Worm (Caenorhabditis elegans) whole organism, midembryonic: ENCODE data around the gene C50F4.4.

Source experiments
- T22C8.4 ChIP-seq: fragments of 200-800 bp; sonication (Bioruptor generic); IDR thresholded peaks from 2 replicates; pipeline ENCODE4 v1.3.6; 2022; ENCODE audit warnings: missing genetic modification characterization, missing compliant biosample characterization
- cog-1 ChIP-seq: sonication (generic microtip); optimal IDR thresholded peaks from 2 replicates; lab custom pipeline; 2016; ENCODE audit warnings: missing genetic modification characterization, missing compliant biosample characterization
- flt-1 ChIP-seq: fragments of 200-800 bp; sonication (Bioruptor generic); IDR thresholded peaks from 2 replicates; pipeline ENCODE4 v1.3.6; 2022; ENCODE audit warnings: missing genetic modification characterization, missing compliant biosample characterization
- klf-2 ChIP-seq: fragments of 200-800 bp; sonication (Bioruptor generic); conservative IDR thresholded peaks from 2 replicates; pipeline ENCODE4 v1.3.6; 2022; ENCODE audit warnings: missing genetic modification reagents, missing genetic modification characterization, missing compliant biosample characterization
- med-1 ChIP-seq: sonication (generic microtip); optimal IDR thresholded peaks from 2 replicates; lab custom pipeline; 2017; ENCODE audit warnings: missing genetic modification characterization, mild to moderate bottlenecking, missing compliant biosample characterization, antibody characterized with exemption, missing genetic modification reagents; ENCODE audit not compliant: insufficient read depth
- ref-1 ChIP-seq: fragments of 200-800 bp; sonication (Bioruptor generic); conservative IDR thresholded peaks from 2 replicates; pipeline ENCODE4 v1.3.6; 2022; ENCODE audit warnings: missing genetic modification reagents, missing genetic modification characterization, missing compliant biosample characterization
- tab-1 ChIP-seq: fragments of 200-800 bp; sonication (Bioruptor generic); IDR thresholded peaks from 2 replicates; pipeline ENCODE4 v1.3.6; 2022; ENCODE audit warnings: missing genetic modification characterization, missing compliant biosample characterization
- ztf-23 ChIP-seq: fragments of 200-800 bp; sonication (Bioruptor generic); IDR thresholded peaks from 2 replicates; pipeline ENCODE4 v1.3.6; 2022; ENCODE audit warnings: missing genetic modification reagents, missing genetic modification characterization, missing compliant biosample characterization
- ztf-29 ChIP-seq: fragments of 200-800 bp; sonication (Bioruptor generic); IDR thresholded peaks from 2 replicates; pipeline ENCODE4 v1.3.6; 2022; ENCODE audit warnings: missing genetic modification reagents, missing genetic modification characterization, missing compliant biosample characterization

DNA sequence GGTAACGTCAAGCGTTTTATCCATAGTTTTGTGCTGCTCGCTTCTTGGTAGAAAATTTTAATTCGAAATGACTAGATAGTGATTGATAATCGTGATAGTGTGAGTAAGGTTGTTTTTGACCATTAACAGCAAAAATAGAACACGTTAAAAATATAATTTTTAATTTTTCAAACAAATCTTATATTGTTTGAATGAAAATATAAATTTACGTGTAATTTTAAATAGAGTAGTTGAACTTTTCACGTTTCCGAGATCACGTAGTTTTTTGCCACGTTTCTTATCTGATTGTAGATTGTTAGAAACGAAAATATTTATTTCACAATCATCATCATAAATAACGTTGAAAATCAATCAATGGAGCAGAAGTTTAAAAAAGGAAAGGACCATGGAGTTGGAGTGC is 5.1 kb upstream of the C50F4.4 start, which contains the start of the genes C50F4.10 and pfk-1.2:
- TF ChIP-seq ztf-29 (no peak), T22C8.4 (no peak), med-1 (GFP tag; lab: Kevin White, UChicago) (no peak), cog-1 (no peak), tab-1 (no peak), klf-2 (GFP tag; lab: Robert Waterston, UW) (no peak), flt-1 (no peak), ztf-23 (GFP tag; lab: Robert Waterston, UW) (no peak), ref-1 (GFP tag; lab: Robert Waterston, UW) (no peak)
